Worm (Caenorhabditis elegans): ENCODE results near the gene irld-65.

DNA sequence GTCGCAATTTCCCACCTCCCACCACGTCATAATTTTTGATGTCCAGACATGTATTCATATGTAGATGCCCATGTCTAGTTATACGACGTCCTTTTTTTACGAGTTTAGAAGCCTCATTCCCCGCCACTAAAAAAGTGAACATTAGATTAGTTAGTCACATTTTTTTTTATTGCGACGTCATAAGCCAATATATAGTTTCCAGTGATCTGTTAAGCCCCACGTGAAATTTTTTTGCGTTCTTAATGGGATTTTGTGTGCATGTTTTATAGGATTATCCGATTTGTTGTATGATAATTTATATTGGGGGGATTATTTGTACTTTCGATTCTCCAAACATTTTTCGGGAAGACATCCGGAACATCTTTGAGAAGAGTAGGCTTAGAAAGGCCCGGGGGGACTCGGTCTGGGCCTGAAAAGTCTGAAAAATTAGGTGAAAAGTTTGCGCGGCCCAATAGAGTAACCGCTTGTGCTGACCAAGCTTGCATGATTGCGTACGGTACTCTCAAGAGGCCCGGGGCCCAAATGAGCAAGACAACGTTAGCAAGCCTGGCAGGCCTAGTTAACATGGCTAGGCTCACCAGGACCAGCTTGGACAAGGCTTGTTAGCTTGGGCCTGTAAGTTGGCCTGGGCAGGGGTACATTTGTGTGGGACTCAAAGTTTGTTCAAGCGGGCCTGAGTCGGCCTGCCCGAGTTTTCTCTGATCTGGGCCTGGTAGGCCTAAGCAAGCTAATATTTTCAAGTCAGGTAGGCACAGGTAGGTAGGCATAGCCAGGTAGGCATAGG is 27.7 kb upstream of the irld-65 start:
- no peak for TF ChIP-seq nhr-48 (tag; optimal IDR thresholded peaks at IDR 0.05)
- no peak for TF ChIP-seq lin-15B (tag; optimal IDR thresholded peaks at IDR 0.05)
- no peak for TF ChIP-seq duxl-1 (tag; optimal IDR thresholded peaks at IDR 0.05; ENCODE audit: poor library complexity)
- no peak for TF ChIP-seq snpc-4 (tag; optimal IDR thresholded peaks at IDR 0.05)
- TF ChIP-seq aha-1 (tag) = peak; percentile 76
- TF ChIP-seq Y48G9A.11 (GFP tag; IDR thresholded peaks at IDR 0.05) = no peak
- no peak for TF ChIP-seq unc-62 (GFP tag; optimal IDR thresholded peaks at IDR 0.05 in 1 of 2)
- TF ChIP-seq unc-62 (tag; optimal IDR thresholded peaks at IDR 0.05) = no peak
- TF ChIP-seq lir-3 (tag; optimal IDR thresholded peaks at IDR 0.05) = no peak
